Worm (Caenorhabditis elegans): ENCODE data around the gene mtl-2.

- TF ChIP-seq ama-1 (optimal IDR thresholded peaks at IDR 0.05), result no peak
- no peak for TF ChIP-seq Y75B8A.6 (GFP tag; IDR thresholded peaks at IDR 0.05)
These were observed 39.1 kb upstream of the mtl-2 start, which contains the start of gene F58D12.3 for ce11 chrV:14057540-14057939.
